Fruit fly (Drosophila melanogaster): Measurements from ENCODE around the gene mRpS6.

dm6 chr3L:4353657-4354075, 10.7 kb upstream of the mRpS6 start:
- TF ChIP-seq bab2 (GFP tag; optimal IDR thresholded peaks at IDR 0.05) (peak; percentile 20), fd64A (GFP tag; optimal IDR thresholded peaks at IDR 0.05) (no peak), CG4424 (GFP tag; optimal IDR thresholded peaks at IDR 0.05) (no peak), pnt (GFP tag; optimal IDR thresholded peaks at IDR 0.05) (peak; percentile 20), Poxn (GFP tag; IDR thresholded peaks at IDR 0.05) (no peak), Ets97D (GFP tag; optimal IDR thresholded peaks at IDR 0.05) (no peak), lab (GFP tag; optimal IDR thresholded peaks at IDR 0.05) (peak; percentile 77), h (optimal IDR thresholded peaks at IDR 0.05) (no peak)
